Worm (Caenorhabditis elegans): Measurements from ENCODE around the gene pgm-3.
"Not testable (repeated sequence)": the region's sequence is repeated elsewhere in the genome, so short reads cannot be mapped to it uniquely, and the experiment has no call there.

pgm-3 gene

DNA sequence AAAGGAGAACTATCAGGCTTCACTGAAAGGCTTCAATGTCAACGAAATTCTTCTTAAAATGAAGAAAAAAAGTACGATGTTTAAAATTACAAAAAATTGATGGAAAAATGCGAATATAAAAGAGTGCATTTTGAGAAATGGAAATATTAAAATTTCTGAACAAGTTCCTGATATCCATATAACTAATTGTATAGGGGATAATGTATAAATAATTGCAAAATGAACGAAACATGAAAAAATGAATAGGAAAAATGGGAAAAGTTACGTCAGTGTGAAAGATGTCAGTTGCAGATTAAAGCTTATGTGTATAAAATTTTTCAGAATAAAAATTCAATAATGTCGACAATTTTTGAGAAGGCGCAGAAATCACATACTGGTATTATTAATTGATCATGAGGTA is 17.5 kb upstream of the pgm-3 start:
- TF ChIP-seq nhr-23 (tag; optimal IDR thresholded peaks at IDR 0.05): no peak
- no peak for TF ChIP-seq egl-27 (tag; optimal IDR thresholded peaks at IDR 0.05)
- no peak for TF ChIP-seq lsy-12 (tag; optimal IDR thresholded peaks at IDR 0.05)

DNA sequence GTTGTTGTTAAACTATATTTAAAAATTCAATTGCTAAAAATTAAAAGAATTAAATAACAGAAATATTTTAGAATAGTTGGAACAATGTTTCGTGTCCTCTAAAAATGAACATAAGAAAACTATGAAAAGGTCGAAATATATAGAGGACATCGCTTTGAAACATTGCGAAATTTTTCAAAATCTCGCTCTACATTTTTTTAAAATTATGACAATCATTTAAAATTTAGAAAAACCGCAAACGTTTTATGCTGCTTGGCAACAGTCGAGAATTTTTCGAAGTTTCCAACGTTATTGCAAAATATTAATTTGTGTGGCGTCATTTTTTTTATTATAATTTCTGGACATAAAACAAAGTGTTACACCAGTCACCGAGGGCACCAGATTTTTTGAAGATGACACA is 10.5 kb upstream of the pgm-3 start, which contains the start of the genes parg-2 and ipla-5:
Gene parg-2 (minus strand): TSS at position 101 of the 400 bp plus-strand sequence.
Gene ipla-5 (plus strand): TSS at position 216 of the 400 bp plus-strand sequence.
- not testable (repeated sequence) for TF ChIP-seq hmg-11, elt-3, ztf-4 (tag; optimal IDR thresholded peaks at IDR 0.05)

DNA sequence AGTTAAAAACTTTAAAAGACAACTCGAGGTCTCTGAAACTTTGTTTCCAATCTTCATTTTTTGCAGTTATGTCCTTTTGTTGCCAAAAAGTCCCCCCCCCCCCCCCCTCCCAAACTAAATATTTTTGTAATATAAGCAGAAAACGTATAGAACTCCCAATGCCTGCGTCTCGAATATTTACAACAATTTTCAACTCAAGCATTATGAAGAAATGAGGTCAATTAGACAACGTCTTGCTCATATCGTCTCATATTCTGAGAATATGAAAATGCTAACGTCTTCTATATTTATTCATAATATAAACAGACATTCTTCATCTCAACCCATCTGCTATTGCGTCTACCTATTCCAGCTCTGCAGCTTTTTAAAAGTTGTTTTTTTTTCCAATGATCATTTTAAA is 7.4 kb upstream of the pgm-3 start, which contains the start of gene H23L24.1:
Gene H23L24.1 (plus strand): TSS at position 301 of the 400 bp plus-strand sequence.
- TF ChIP-seq pqm-1 (tag; optimal IDR thresholded peaks at IDR 0.05) (no peak), lin-15B (tag; optimal IDR thresholded peaks at IDR 0.05) (no peak), nhr-76 (tag; optimal IDR thresholded peaks at IDR 0.05) (no peak), R02D3.7 (tag; optimal IDR thresholded peaks at IDR 0.05) (no peak)

DNA sequence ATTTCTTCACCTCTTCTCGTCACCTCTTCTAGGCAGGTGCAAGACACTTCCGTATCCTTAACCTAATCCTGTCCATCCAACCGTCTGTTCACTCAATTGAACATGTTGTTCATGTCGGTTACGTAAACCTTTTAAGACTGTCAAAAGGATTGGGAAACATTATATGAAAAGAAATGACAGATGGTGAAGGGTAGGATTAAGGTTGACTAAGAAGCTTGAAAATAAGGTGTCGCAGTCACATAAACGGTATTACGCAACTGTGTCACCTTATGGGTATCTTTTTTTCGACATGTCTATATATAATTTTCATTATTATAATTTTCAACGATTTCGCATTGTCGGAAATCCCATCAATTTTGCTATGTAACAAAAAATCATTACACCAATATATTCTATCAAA is 2.7 kb upstream of the pgm-3 start:
- TF ChIP-seq fkh-10 (GFP tag; optimal IDR thresholded peaks at IDR 0.05) (no peak), nhr-76 (tag; optimal IDR thresholded peaks at IDR 0.05) (no peak), nhr-67 (tag; optimal IDR thresholded peaks at IDR 0.05) (no peak), nhr-28 (tag; optimal IDR thresholded peaks at IDR 0.05) (no peak), aly-2 (tag; optimal IDR thresholded peaks at IDR 0.05) (no peak), egl-27 (tag; optimal IDR thresholded peaks at IDR 0.05) (no peak), unc-62 (GFP tag; optimal IDR thresholded peaks at IDR 0.05) (no peak), nhr-43 (tag; optimal IDR thresholded peaks at IDR 0.05; ENCODE audit: poor library complexity, severe bottlenecking) (no peak), fkh-2 (tag; optimal IDR thresholded peaks at IDR 0.05) (no peak), nfya-1 (tag; optimal IDR thresholded peaks at IDR 0.05; ENCODE audit: insufficient read depth) (no peak)

DNA sequence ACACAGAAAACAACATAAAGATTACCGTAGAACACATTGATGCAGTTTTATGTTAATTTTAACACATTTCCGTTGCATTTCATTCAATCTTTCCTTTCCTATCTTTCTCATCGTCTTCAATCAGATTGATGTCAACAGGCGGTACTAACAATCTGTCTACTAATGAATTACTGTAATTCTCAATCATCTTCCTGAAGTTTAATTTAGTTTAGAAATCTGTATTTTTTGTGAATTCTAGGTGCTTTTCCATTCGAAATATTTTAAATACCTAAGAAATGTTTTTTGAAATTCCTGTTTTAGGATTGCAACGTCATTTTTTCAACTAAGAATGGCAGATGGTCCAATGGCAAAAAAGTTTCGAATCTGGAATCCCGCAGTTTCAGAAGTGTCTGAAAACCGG is 1.8 kb upstream of the pgm-3 start, which contains the start of gene F21D5.9:
Gene F21D5.9 (plus strand): TSS at position 301 of the 400 bp plus-strand sequence.
- no peak for TF ChIP-seq pha-4 (tag; optimal IDR thresholded peaks at IDR 0.05)
- no peak for TF ChIP-seq lin-15B (tag; optimal IDR thresholded peaks at IDR 0.05)
- TF ChIP-seq ceh-28 (tag; optimal IDR thresholded peaks at IDR 0.05): no peak
- no peak for TF ChIP-seq unc-62 (GFP tag; optimal IDR thresholded peaks at IDR 0.05)
- no peak for TF ChIP-seq mdl-1 (tag; optimal IDR thresholded peaks at IDR 0.05)
- no peak for TF ChIP-seq mml-1 (tag; optimal IDR thresholded peaks at IDR 0.05)
- no peak for TF ChIP-seq elt-1 (tag; optimal IDR thresholded peaks at IDR 0.05)
- TF ChIP-seq nhr-11 (tag; optimal IDR thresholded peaks at IDR 0.05): no peak
- no peak for TF ChIP-seq ceh-9 (tag; optimal IDR thresholded peaks at IDR 0.05)
- no peak for TF ChIP-seq nhr-43 (tag; optimal IDR thresholded peaks at IDR 0.05; ENCODE audit: poor library complexity, severe bottlenecking)
- no peak for TF ChIP-seq nhr-28 (tag; optimal IDR thresholded peaks at IDR 0.05)
- no peak for TF ChIP-seq fkh-2 (tag; optimal IDR thresholded peaks at IDR 0.05)
- TF ChIP-seq egl-27 (tag; optimal IDR thresholded peaks at IDR 0.05): no peak
- no peak for TF ChIP-seq ztf-11 (tag; optimal IDR thresholded peaks at IDR 0.05)
- no peak for TF ChIP-seq fos-1 (tag; optimal IDR thresholded peaks at IDR 0.05)
- TF ChIP-seq nhr-76 (tag; optimal IDR thresholded peaks at IDR 0.05): no peak
- TF ChIP-seq fkh-10 (GFP tag; optimal IDR thresholded peaks at IDR 0.05): no peak
- TF ChIP-seq jun-1 (tag; optimal IDR thresholded peaks at IDR 0.05): no peak

DNA sequence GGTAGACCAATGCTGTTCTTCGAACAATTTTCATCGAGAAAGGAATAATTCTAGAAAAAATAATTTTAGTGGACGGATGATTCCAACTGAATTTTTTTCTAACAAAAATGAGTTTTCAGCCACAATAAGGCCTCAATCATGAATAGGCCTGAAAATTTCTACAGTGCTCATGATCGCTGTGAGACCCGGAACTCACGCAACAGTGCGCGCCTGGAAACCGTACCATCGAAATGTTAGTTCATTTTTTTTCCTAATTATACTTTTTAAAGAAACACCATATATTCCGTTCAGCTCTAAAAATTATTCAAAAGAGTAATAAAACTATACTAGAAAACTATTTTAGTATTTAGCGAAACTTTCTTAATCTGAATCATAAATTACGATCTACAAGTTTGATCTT is 615 bp upstream of the pgm-3 start:
- no peak for TF ChIP-seq nhr-25 (tag; optimal IDR thresholded peaks at IDR 0.05)
- TF ChIP-seq lin-39 (tag; optimal IDR thresholded peaks at IDR 0.05): no peak
- no peak for TF ChIP-seq nhr-12 (tag; optimal IDR thresholded peaks at IDR 0.05)
- no peak for TF ChIP-seq daf-12 (tag; optimal IDR thresholded peaks at IDR 0.05)
- no peak for TF ChIP-seq elt-3 (tag; optimal IDR thresholded peaks at IDR 0.05)
- no peak for TF ChIP-seq nhr-76 (tag; optimal IDR thresholded peaks at IDR 0.05)
- TF ChIP-seq nhr-77 (tag; optimal IDR thresholded peaks at IDR 0.05): no peak
- no peak for TF ChIP-seq mml-1 (tag; optimal IDR thresholded peaks at IDR 0.05)

Measured in whole organism, L3 larva.